Worm (Caenorhabditis elegans) whole organism, late embryonic: ENCODE measurements around the gene F35A5.5.

Experiments used
- C08G9.2 ChIP-seq: sonication (generic microtip); optimal IDR thresholded peaks from 2 replicates; lab custom pipeline; 2016; ENCODE audit warnings: mild to moderate bottlenecking, missing genetic modification characterization, moderate library complexity, missing compliant biosample characterization
- ahr-1 ChIP-seq: sonication (generic microtip); optimal IDR thresholded peaks from 2 replicates; lab custom pipeline; 2016; ENCODE audit warnings: missing genetic modification characterization, missing compliant biosample characterization
- ceh-14 ChIP-seq: sonication (generic microtip); optimal IDR thresholded peaks from 2 replicates; lab custom pipeline; 2016; ENCODE audit warnings: missing genotype, missing genetic modification characterization, missing compliant biosample characterization
- ceh-18 ChIP-seq: sonication (generic microtip); optimal IDR thresholded peaks from 2 replicates; lab custom pipeline; 2016; ENCODE audit warnings: missing genetic modification characterization, missing compliant biosample characterization
- ceh-19 ChIP-seq: fragments of 200-800 bp; sonication (Bioruptor generic); optimal IDR thresholded peaks from 2 replicates; lab custom pipeline; 2018; ENCODE audit warnings: mild to moderate bottlenecking, missing genetic modification characterization, missing compliant biosample characterization
- ceh-22 ChIP-seq: sonication (generic microtip); optimal IDR thresholded peaks from 2 replicates; lab custom pipeline; 2017; ENCODE audit warnings: missing biosample characterization, missing genetic modification characterization
- ceh-30 ChIP-seq: fragments of 150-350 bp; optimal IDR thresholded peaks from 2 replicates; lab custom pipeline; 2014; ENCODE audit warnings: missing biosample characterization, missing genetic modification characterization
- ceh-6 ChIP-seq: fragments of 200-800 bp; sonication (Bioruptor generic); optimal IDR thresholded peaks from 2 replicates; lab custom pipeline; 2018; ENCODE audit warnings: mild to moderate bottlenecking, missing genetic modification characterization, missing compliant biosample characterization
- che-1 ChIP-seq: sonication (generic microtip); optimal IDR thresholded peaks from 2 replicates; lab custom pipeline; 2016; ENCODE audit warnings: mild to moderate bottlenecking, missing genetic modification characterization, missing compliant biosample characterization
- dmd-4 ChIP-seq: sonication (generic microtip); optimal IDR thresholded peaks from 2 replicates; lab custom pipeline; 2016; ENCODE audit warnings: borderline replicate concordance, missing genetic modification characterization, missing compliant biosample characterization
- dve-1 ChIP-seq: sonication (generic microtip); optimal IDR thresholded peaks from 2 replicates; lab custom pipeline; 2017; ENCODE audit warnings: antibody characterized with exemption, mild to moderate bottlenecking, missing genetic modification characterization, missing compliant biosample characterization
- elt-2 ChIP-seq: sonication (generic microtip); optimal IDR thresholded peaks from 2 replicates; lab custom pipeline; 2016; ENCODE audit warnings: missing genetic modification reagents, missing genetic modification characterization, missing compliant biosample characterization
- ets-4 ChIP-seq: sonication (generic microtip); optimal IDR thresholded peaks from 2 replicates; lab custom pipeline; 2016; ENCODE audit warnings: missing genetic modification characterization, missing compliant biosample characterization
- fkh-10 ChIP-seq: fragments of 150-350 bp; optimal IDR thresholded peaks from 2 replicates; lab custom pipeline; 2014; ENCODE audit warnings: missing biosample characterization, missing genetic modification reagents, missing genetic modification characterization
- gmeb-2 ChIP-seq: sonication (generic microtip); optimal IDR thresholded peaks from 2 replicates; lab custom pipeline; 2016; ENCODE audit warnings: missing genetic modification characterization, inconsistent platforms, missing compliant biosample characterization
- hlh-15 ChIP-seq: sonication (generic microtip); optimal IDR thresholded peaks from 2 replicates; lab custom pipeline; 2016; ENCODE audit warnings: missing genetic modification characterization, missing compliant biosample characterization
- hlh-30 ChIP-seq: sonication (generic microtip); optimal IDR thresholded peaks from 2 replicates; lab custom pipeline; 2017; ENCODE audit warnings: antibody characterized with exemption, missing genetic modification characterization, missing compliant biosample characterization; ENCODE audit not compliant: insufficient read depth
- mec-3 ChIP-seq: sonication (generic microtip); optimal IDR thresholded peaks from 2 replicates; lab custom pipeline; 2016; ENCODE audit warnings: borderline replicate concordance, missing genetic modification characterization, missing compliant biosample characterization
- nhr-232 ChIP-seq: sonication (generic microtip); optimal IDR thresholded peaks from 2 replicates; lab custom pipeline; 2016; ENCODE audit warnings: missing genetic modification characterization, missing compliant biosample characterization
- odd-2 ChIP-seq: sonication (generic microtip); optimal IDR thresholded peaks from 2 replicates; lab custom pipeline; 2017; ENCODE audit warnings: antibody characterized with exemption, mild to moderate bottlenecking, missing genetic modification characterization, missing compliant biosample characterization
- pat-9 ChIP-seq: fragments of 200-800 bp; sonication (Bioruptor generic); optimal IDR thresholded peaks from 2 replicates; lab custom pipeline; 2018; ENCODE audit warnings: mild to moderate bottlenecking, missing genetic modification characterization, moderate library complexity, missing compliant biosample characterization
- pha-4 ChIP-seq: fragments of 150-350 bp; optimal IDR thresholded peaks from 2 replicates; lab custom pipeline; 2018; ENCODE audit warnings: missing biosample characterization, missing genetic modification reagents, missing genetic modification characterization
- sox-2 ChIP-seq: fragments of 200-800 bp; sonication (Bioruptor generic); IDR thresholded peaks from 2 replicates; pipeline ENCODE4 v1.3.6; 2022; ENCODE audit warnings: missing genetic modification reagents, missing genetic modification characterization, missing compliant biosample characterization
- sox-4 ChIP-seq: sonication (generic microtip); optimal IDR thresholded peaks from 2 replicates; lab custom pipeline; 2017; ENCODE audit warnings: mild to moderate bottlenecking, missing genetic modification characterization, inconsistent platforms, missing compliant biosample characterization
- syd-9 ChIP-seq: sonication (generic microtip); optimal IDR thresholded peaks from 2 replicates; lab custom pipeline; 2016; ENCODE audit warnings: mild to moderate bottlenecking, missing genetic modification characterization, moderate library complexity, missing compliant biosample characterization
- tbx-2 ChIP-seq: sonication (generic microtip); optimal IDR thresholded peaks from 2 replicates; lab custom pipeline; 2016; ENCODE audit warnings: missing genetic modification characterization, missing compliant biosample characterization
- tbx-7 ChIP-seq: sonication (generic microtip); optimal IDR thresholded peaks from 2 replicates; lab custom pipeline; 2016; ENCODE audit warnings: missing genotype, missing genetic modification characterization, missing compliant biosample characterization
- unc-86 ChIP-seq: sonication (generic microtip); optimal IDR thresholded peaks from 2 replicates; lab custom pipeline; 2016; ENCODE audit warnings: missing genetic modification characterization, missing compliant biosample characterization
- zip-5 ChIP-seq: sonication (generic microtip); optimal IDR thresholded peaks from 2 replicates; lab custom pipeline; 2016; ENCODE audit warnings: missing genetic modification characterization, missing compliant biosample characterization

Gene F35A5.5

ce11 chrX:3832059-3832641 lies 36.6 kb upstream of the F35A5.5 start:
- TF ChIP-seq hlh-30: no peak
- TF ChIP-seq ceh-19: no peak

- TF ChIP-seq ceh-14 (tag; lab: Kevin White, UChicago): no peak
- no peak for TF ChIP-seq ceh-30 (tag; lab: Kevin White, UChicago)
- TF ChIP-seq hlh-15 (tag; lab: Kevin White, UChicago): no peak
- no peak for TF ChIP-seq syd-9 (tag; lab: Kevin White, UChicago)
- TF ChIP-seq mec-3: no peak
- no peak for TF ChIP-seq ceh-18 (tag; lab: Kevin White, UChicago)
- no peak for TF ChIP-seq nhr-232
Observed at ce11 chrX:3830872-3831271, 35.3 kb upstream of the F35A5.5 start.

ce11 chrX:3829605-3830004 lies 34.1 kb upstream of the F35A5.5 start:
- no peak for TF ChIP-seq ets-4 (tag; lab: Kevin White, UChicago)
- peak; percentile 55 for TF ChIP-seq elt-2
- no peak for TF ChIP-seq ceh-6 (GFP tag; lab: Kevin White, UChicago)

- no peak for TF ChIP-seq mec-3
Observed at ce11 chrX:3828598-3829204, 33.2 kb upstream of the F35A5.5 start.

ce11 chrX:3827311-3827710 lies 31.8 kb upstream of the F35A5.5 start:
- TF ChIP-seq fkh-10 (GFP tag; lab: Kevin White, UChicago): no peak

ce11 chrX:3826863-3827262 lies 31.3 kb upstream of the F35A5.5 start, which contains the start of gene fkh-9:
TSS of gene fkh-9 (minus strand) at chrX:3826963.
- no peak for TF ChIP-seq sox-2 (GFP tag; lab: Robert Waterston, UW)
- TF ChIP-seq C08G9.2 (tag; lab: Kevin White, UChicago): no peak
- no peak for TF ChIP-seq dve-1 (tag; lab: Kevin White, UChicago)
- no peak for TF ChIP-seq odd-2
- TF ChIP-seq, all 69 proteins: peak for 0

- peak; percentile 8 for TF ChIP-seq dmd-4 (tag; lab: Kevin White, UChicago)
- no peak for TF ChIP-seq unc-86 (tag; lab: Kevin White, UChicago)
- TF ChIP-seq sox-2 (GFP tag; lab: Robert Waterston, UW): no peak
- TF ChIP-seq sox-4 (tag; lab: Kevin White, UChicago): no peak
Observed at ce11 chrX:3826172-3826571, 30.6 kb upstream of the F35A5.5 start.

ce11 chrX:3824907-3825689 lies 29.6 kb upstream of the F35A5.5 start:
- no peak for TF ChIP-seq dve-1 (tag; lab: Kevin White, UChicago)
- no peak for TF ChIP-seq fkh-10 (GFP tag; lab: Kevin White, UChicago)
- no peak for TF ChIP-seq gmeb-2 (tag; lab: Kevin White, UChicago)
- no peak for TF ChIP-seq pat-9 (tag; lab: Kevin White, UChicago)
- no peak for TF ChIP-seq che-1 (tag; lab: Kevin White, UChicago)
- TF ChIP-seq tbx-7 (tag; lab: Kevin White, UChicago): no peak
- no peak for TF ChIP-seq sox-2 (GFP tag; lab: Robert Waterston, UW)
- no peak for TF ChIP-seq zip-5 (tag; lab: Kevin White, UChicago)
- TF ChIP-seq tbx-2 (tag; lab: Kevin White, UChicago): no peak
- no peak for TF ChIP-seq ceh-19
- no peak for TF ChIP-seq syd-9 (tag; lab: Kevin White, UChicago)
- TF ChIP-seq ceh-22 (tag; lab: Kevin White, UChicago): no peak
- no peak for TF ChIP-seq pha-4 (tag; lab: Kevin White, UChicago)
- TF ChIP-seq hlh-30: no peak
- TF ChIP-seq unc-86 (tag; lab: Kevin White, UChicago): no peak
- TF ChIP-seq ahr-1 (tag; lab: Kevin White, UChicago): no peak
- TF ChIP-seq ceh-18 (tag; lab: Kevin White, UChicago): no peak
